Fruit fly (Drosophila melanogaster) whole organism, embryonic: ENCODE results near the gene TrpRS.

Experiments used
- Adf1 ChIP-seq: fragments of 200-800 bp; sonication (Bioruptor generic); IDR thresholded peaks from 2 replicates; pipeline ENCODE4 v1.3.6; 2022; ENCODE audit warnings: missing biosample characterization, missing genetic modification characterization
- B-H1 ChIP-seq: fragments of 200-800 bp; sonication (Bioruptor generic); IDR thresholded peaks from 3 replicates; pipeline ENCODE4 v1.3.6; 2022; ENCODE audit warnings: missing biosample characterization, missing genetic modification characterization
- B-H2 ChIP-seq: fragments of 200-800 bp; sonication (Bioruptor generic); optimal IDR thresholded peaks from 2 replicates; lab custom pipeline; 2018; ENCODE audit warnings: missing biosample characterization, mild to moderate bottlenecking, missing genetic modification characterization
- Bgb ChIP-seq: fragments of 200-800 bp; sonication (Bioruptor generic); IDR thresholded peaks from 2 replicates; pipeline ENCODE4 v1.3.6; 2022; ENCODE audit warnings: missing biosample characterization, missing genetic modification characterization; ENCODE audit not compliant: partially characterized antibody
- BtbVII ChIP-seq: fragments of 200-800 bp; sonication (Bioruptor generic); optimal IDR thresholded peaks from 3 replicates; lab custom pipeline; 2017; ENCODE audit warnings: missing biosample characterization, mild to moderate bottlenecking, missing genetic modification characterization
- CG10147 ChIP-seq: fragments of 200-800 bp; sonication (Bioruptor generic); optimal IDR thresholded peaks from 2 replicates; lab custom pipeline; 2019; ENCODE audit warnings: missing biosample characterization, mild to moderate bottlenecking, missing genetic modification characterization, moderate library complexity
- CG10654 ChIP-seq: fragments of 200-800 bp; sonication (Bioruptor generic); optimal IDR thresholded peaks from 2 replicates; lab custom pipeline; 2016; ENCODE audit warnings: missing biosample characterization, missing genetic modification characterization
- CG11398 ChIP-seq: fragments of 200-800 bp; sonication (Bioruptor generic); optimal IDR thresholded peaks from 2 replicates; lab custom pipeline; 2016; ENCODE audit warnings: missing biosample characterization, missing genetic modification characterization
- CG12769 ChIP-seq: fragments of 200-800 bp; sonication (Bioruptor generic); optimal IDR thresholded peaks from 2 replicates; lab custom pipeline; 2019; ENCODE audit warnings: missing biosample characterization, mild to moderate bottlenecking, missing genetic modification characterization, moderate library complexity
- CG13296 ChIP-seq: fragments of 200-800 bp; sonication (Bioruptor generic); optimal IDR thresholded peaks from 3 replicates; lab custom pipeline; 2018; ENCODE audit warnings: missing biosample characterization, mild to moderate bottlenecking, missing genetic modification characterization
- CG13624 ChIP-seq: fragments of 200-800 bp; sonication (Bioruptor generic); optimal IDR thresholded peaks from 2 replicates; lab custom pipeline; 2016; ENCODE audit warnings: missing biosample characterization, missing genetic modification characterization
- CG14965 ChIP-seq: fragments of 200-800 bp; sonication (Bioruptor generic); optimal IDR thresholded peaks from 2 replicates; lab custom pipeline; 2016; ENCODE audit warnings: missing biosample characterization, missing genetic modification characterization, borderline replicate concordance
- CG16779 ChIP-seq: fragments of 200-800 bp; sonication (Bioruptor generic); IDR thresholded peaks from 2 replicates; pipeline ENCODE4 v1.3.6; 2022; ENCODE audit warnings: missing biosample characterization, missing genetic modification characterization
- CG2875 ChIP-seq: fragments of 200-800 bp; sonication (Bioruptor generic); optimal IDR thresholded peaks from 2 replicates; lab custom pipeline; 2017; ENCODE audit warnings: missing biosample characterization, mild to moderate bottlenecking, missing genetic modification characterization, missing genetic modification reagents
- CG30403 ChIP-seq: fragments of 200-800 bp; sonication (Bioruptor generic); optimal IDR thresholded peaks from 3 replicates; lab custom pipeline; 2016; ENCODE audit warnings: missing biosample characterization, missing genetic modification characterization
- CG3065 ChIP-seq: fragments of 200-800 bp; sonication (Bioruptor generic); optimal IDR thresholded peaks from 2 replicates; lab custom pipeline; 2016; ENCODE audit warnings: missing biosample characterization, missing genetic modification characterization
- CG3407 ChIP-seq: fragments of 200-800 bp; sonication (Bioruptor generic); optimal IDR thresholded peaks from 2 replicates; lab custom pipeline; 2018; ENCODE audit warnings: missing biosample characterization, mild to moderate bottlenecking, missing genetic modification characterization
- CG34422 ChIP-seq: fragments of 200-800 bp; sonication (Bioruptor generic); IDR thresholded peaks from 3 replicates; pipeline ENCODE4 v1.3.6; 2022; ENCODE audit warnings: missing biosample characterization, missing genetic modification characterization
- CG4282 ChIP-seq: fragments of 200-800 bp; sonication (Bioruptor generic); optimal IDR thresholded peaks from 2 replicates; lab custom pipeline; 2016; ENCODE audit warnings: missing biosample characterization, missing genetic modification characterization
- CG4404 ChIP-seq: fragments of 200-800 bp; sonication (Bioruptor generic); IDR thresholded peaks from 2 replicates; pipeline ENCODE4 v1.3.6; 2022; ENCODE audit warnings: missing biosample characterization, missing genetic modification characterization
- CG4730 ChIP-seq: fragments of 200-800 bp; sonication (Bioruptor generic); IDR thresholded peaks from 2 replicates; pipeline ENCODE4 v1.3.6; 2022; ENCODE audit warnings: missing biosample characterization, missing genetic modification characterization
- CG7357 ChIP-seq: fragments of 200-800 bp; sonication (Bioruptor generic); IDR thresholded peaks from 3 replicates; pipeline ENCODE4 v1.3.6; 2022; ENCODE audit warnings: missing biosample characterization, missing genetic modification characterization
- CG7745 ChIP-seq: fragments of 200-800 bp; sonication (Bioruptor generic); optimal IDR thresholded peaks from 2 replicates; lab custom pipeline; 2018; ENCODE audit warnings: missing biosample characterization, mild to moderate bottlenecking, missing genetic modification characterization, moderate library complexity
- CG9932 ChIP-seq: fragments of 200-800 bp; sonication (Bioruptor generic); IDR thresholded peaks from 2 replicates; pipeline ENCODE4 v1.3.6; 2022; ENCODE audit warnings: missing biosample characterization, missing genetic modification characterization
- D19A ChIP-seq: fragments of 200-800 bp; optimal IDR thresholded peaks from 3 replicates; lab custom pipeline; 2019; ENCODE audit warnings: missing biosample characterization, mild to moderate bottlenecking, missing genetic modification characterization, moderate library complexity
- Dip2 ChIP-seq: fragments of 200-800 bp; sonication (Bioruptor generic); IDR thresholded peaks from 2 replicates; pipeline ENCODE4 v1.3.6; 2022; ENCODE audit warnings: missing biosample characterization, missing genetic modification characterization
- E2f1 ChIP-seq: fragments of 200-800 bp; sonication (Bioruptor generic); IDR thresholded peaks from 2 replicates; pipeline ENCODE4 v1.3.6; 2022; ENCODE audit warnings: missing biosample characterization, missing genetic modification characterization
- Hsf ChIP-seq: fragments of 200-800 bp; sonication (Bioruptor generic); optimal IDR thresholded peaks from 3 replicates; lab custom pipeline; 2016; ENCODE audit warnings: missing biosample characterization, missing genetic modification characterization
- Kr ChIP-seq: fragments of 200-800 bp; sonication (Bioruptor generic); optimal IDR thresholded peaks from 2 replicates; lab custom pipeline; 2017; ENCODE audit warnings: missing biosample characterization, mild to moderate bottlenecking, missing genetic modification characterization
- Lim3 ChIP-seq: fragments of 200-800 bp; sonication (Bioruptor generic); IDR thresholded peaks from 2 replicates; pipeline ENCODE4 v1.3.6; 2022; ENCODE audit warnings: missing biosample characterization, missing genetic modification characterization
- Mad ChIP-seq: fragments of 200-800 bp; sonication (Bioruptor generic); optimal IDR thresholded peaks from 2 replicates; lab custom pipeline; 2016; ENCODE audit warnings: missing biosample characterization, missing genetic modification characterization
- Sry-β ChIP-seq: fragments of 200-800 bp; sonication (Bioruptor generic); optimal IDR thresholded peaks from 2 replicates; lab custom pipeline; 2018; ENCODE audit warnings: missing biosample characterization, mild to moderate bottlenecking, missing genetic modification characterization, moderate library complexity
- Xbp1 ChIP-seq: fragments of 200-800 bp; sonication (Bioruptor generic); optimal IDR thresholded peaks from 3 replicates; lab custom pipeline; 2016; ENCODE audit warnings: missing biosample characterization, mild to moderate bottlenecking, missing genetic modification characterization
- ara ChIP-seq: fragments of 200-800 bp; sonication (Bioruptor generic); IDR thresholded peaks from 2 replicates; pipeline ENCODE4 v1.3.6; 2022; ENCODE audit warnings: missing biosample characterization, missing genetic modification characterization
- bigmax ChIP-seq: fragments of 200-800 bp; sonication (Bioruptor generic); optimal IDR thresholded peaks from 2 replicates; lab custom pipeline; 2018; ENCODE audit warnings: missing biosample characterization, mild to moderate bottlenecking, missing genetic modification characterization
- dm ChIP-seq: fragments of 200-800 bp; sonication (Bioruptor generic); optimal IDR thresholded peaks from 3 replicates; lab custom pipeline; 2016; ENCODE audit warnings: missing biosample characterization, missing genetic modification characterization
- dmrt11E ChIP-seq: fragments of 200-800 bp; sonication (Bioruptor generic); optimal IDR thresholded peaks from 3 replicates; lab custom pipeline; 2018; ENCODE audit warnings: missing biosample characterization, mild to moderate bottlenecking, missing genetic modification characterization, moderate library complexity
- dmrt99B ChIP-seq: fragments of 200-800 bp; sonication (Bioruptor generic); optimal IDR thresholded peaks from 2 replicates; lab custom pipeline; 2018; ENCODE audit warnings: missing biosample characterization, mild to moderate bottlenecking, missing genetic modification characterization, moderate library complexity
- gcm2 ChIP-seq: fragments of 200-800 bp; sonication (Bioruptor generic); optimal IDR thresholded peaks from 2 replicates; lab custom pipeline; 2016; ENCODE audit warnings: missing biosample characterization, missing genetic modification characterization
- gt ChIP-seq: fragments of 200-800 bp; sonication (Bioruptor generic); IDR thresholded peaks from 2 replicates; pipeline ENCODE4 v1.3.6; 2022; ENCODE audit warnings: missing biosample characterization, missing genetic modification characterization
- jing ChIP-seq: fragments of 200-800 bp; sonication (Bioruptor generic); optimal IDR thresholded peaks from 2 replicates; lab custom pipeline; 2018; ENCODE audit warnings: missing biosample characterization, mild to moderate bottlenecking, missing genetic modification characterization
- lbe ChIP-seq: fragments of 200-800 bp; sonication (Bioruptor generic); optimal IDR thresholded peaks from 2 replicates; lab custom pipeline; 2016; ENCODE audit warnings: missing biosample characterization, mild to moderate bottlenecking, missing genetic modification characterization
- pan ChIP-seq, 4 experiments: fragments of >200 bp in 3 of 4; fragments of 200-800 bp in 1 of 4; sonication (Bioruptor generic) in 1 of 4; optimal IDR thresholded peaks in 3 of 4; IDR thresholded peaks in 1 of 4; 2 replicates each; pipeline versions ENCODE4 v1.3.6 to Lab custom; 2017 to 2022; ENCODE audit warnings: missing biosample characterization in 2 of 4, missing genetic modification characterization in 2 of 4, mixed read lengths in 1 of 4
- prd ChIP-seq, 3 experiments: fragments of >200 bp in 2 of 3; fragments of 200-800 bp in 1 of 3; sonication (Bioruptor generic) in 1 of 3; optimal IDR thresholded peaks in 2 of 3; IDR thresholded peaks in 1 of 3; 2 replicates in 2 of 3; 3 replicates in 1 of 3; pipeline versions ENCODE4 v1.3.6 to Lab custom; 2017 to 2022; ENCODE audit warnings: missing biosample characterization in 1 of 3, missing genetic modification characterization in 1 of 3
- rib ChIP-seq: fragments of 200-800 bp; sonication (Bioruptor generic); IDR thresholded peaks from 2 replicates; pipeline ENCODE4 v1.3.6; 2022; ENCODE audit warnings: missing biosample characterization, missing genetic modification characterization
- salm ChIP-seq: fragments of 200-800 bp; sonication (Bioruptor generic); optimal IDR thresholded peaks from 2 replicates; lab custom pipeline; 2018; ENCODE audit warnings: missing biosample characterization, mild to moderate bottlenecking, missing genetic modification characterization
- tna ChIP-seq: fragments of 200-800 bp; sonication (Bioruptor generic); IDR thresholded peaks from 2 replicates; pipeline ENCODE4 v1.3.6; 2022; ENCODE audit warnings: missing biosample characterization, missing genetic modification characterization; ENCODE audit not compliant: partially characterized antibody
- trh ChIP-seq: fragments of 200-800 bp; sonication (Bioruptor generic); optimal IDR thresholded peaks from 2 replicates; lab custom pipeline; 2016; ENCODE audit warnings: missing biosample characterization, missing genetic modification characterization
- wek ChIP-seq: fragments of 200-800 bp; sonication (Bioruptor generic); optimal IDR thresholded peaks from 3 replicates; lab custom pipeline; 2018; ENCODE audit warnings: missing biosample characterization, mild to moderate bottlenecking, missing genetic modification characterization, moderate library complexity

The TrpRS gene

DNA sequence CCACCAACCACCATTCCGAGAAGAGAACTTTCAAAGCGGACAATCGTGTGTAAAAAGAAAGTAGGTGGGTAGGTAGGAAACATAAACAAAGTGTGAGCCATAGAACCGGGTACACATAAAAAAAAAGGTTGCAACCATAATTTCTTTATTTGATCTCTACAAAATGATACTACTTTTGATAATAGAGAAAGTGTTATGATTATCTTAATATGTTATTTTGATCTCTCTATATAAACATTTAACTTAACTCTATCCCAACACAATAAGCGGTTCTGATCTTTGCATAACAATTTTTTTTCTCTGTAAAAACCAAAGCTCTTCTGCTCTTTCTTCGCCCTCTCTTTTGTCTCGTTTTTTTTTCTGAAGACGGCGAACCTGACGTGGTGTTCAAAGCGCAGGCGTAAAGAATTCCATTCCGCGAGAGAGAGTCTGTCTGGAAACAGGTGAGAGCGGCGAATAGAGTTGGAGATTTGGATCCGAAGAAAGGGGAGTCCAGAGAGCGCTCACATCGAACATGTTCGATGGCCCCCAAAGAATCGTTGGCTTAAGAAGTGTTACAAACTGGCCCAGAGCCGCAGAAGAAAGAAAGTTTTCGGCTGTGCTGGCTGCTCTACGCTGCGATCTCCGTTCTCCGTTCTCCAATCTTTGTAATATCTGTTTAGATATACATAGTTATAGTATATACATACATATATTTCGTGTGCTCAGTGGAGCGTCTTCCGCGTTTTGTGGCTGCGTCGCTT is 19.7 kb downstream of the TrpRS start (continued):
- TF ChIP-seq CG4404 (GFP tag; lab: Robert Waterston, UW) (no peak), dm (GFP tag; lab: Kevin White, UChicago) (peak; percentile 39), CG4282 (no peak), tna (GFP tag; lab: Robert Waterston, UW) (no peak), Mad (no peak), E2f1 (GFP tag; lab: Robert Waterston, UW) (peak; percentile 43), BtbVII (GFP tag; lab: Kevin White, UChicago) (peak; percentile 35), CG12769 (tag; lab: Kevin White, UChicago) (no peak), CG16779 (GFP tag; lab: Robert Waterston, UW) (no peak), wek (GFP tag; lab: Kevin White, UChicago) (no peak), Lim3 (GFP tag; lab: Robert Waterston, UW) (no peak), dmrt11E (tag; lab: Kevin White, UChicago) (peak; percentile 68), CG13624 (GFP tag; lab: Kevin White, UChicago) (no peak), D19A (tag; lab: Kevin White, UChicago) (peak; percentile 57), rib (GFP tag; lab: Robert Waterston, UW) (no peak), CG11398 (peak; percentile 45), Xbp1 (peak; percentile 78), pan (optimal IDR thresholded peaks at IDR 0.05; lab: Kevin White, UChicago) (no peak), pan (GFP tag; optimal IDR thresholded peaks at IDR 0.05 in 1 of 2, IDR thresholded peaks at IDR 0.05 in 1 of 2) (peak in 1 of 2 experiments; percentile 18), CG13296 (no peak), CG4730 (GFP tag; lab: Robert Waterston, UW) (peak; percentile 46; the same call in 1 of the 2 replicates), CG3065 (no peak), CG30403 (peak; percentile 65), CG3407 (GFP tag; lab: Kevin White, UChicago) (peak; percentile 53), trh (GFP tag; lab: Kevin White, UChicago) (no peak), ara (GFP tag; lab: Robert Waterston, UW) (peak; percentile 65), dmrt99B (tag; lab: Kevin White, UChicago) (peak; percentile 78), gt (GFP tag; lab: Robert Waterston, UW) (no peak), Bgb (GFP tag; lab: Robert Waterston, UW) (no peak), B-H2 (GFP tag; lab: Kevin White, UChicago) (no peak), Hsf (GFP tag; lab: Kevin White, UChicago) (peak; percentile 60), CG9932 (GFP tag; lab: Robert Waterston, UW) (no peak), Dip2 (no peak), CG7745 (tag; lab: Kevin White, UChicago) (no peak), CG14965 (GFP tag; lab: Kevin White, UChicago) (no peak), CG10147 (GFP tag; lab: Kevin White, UChicago) (no peak), CG7357 (GFP tag; lab: Robert Waterston, UW) (peak; percentile 26; the same call in 1 of the 3 replicates), salm (tag; lab: Kevin White, UChicago) (peak; percentile 51), CG10654 (peak; percentile 20), jing (GFP tag; lab: Kevin White, UChicago) (peak; percentile 36), CG2875 (GFP tag; lab: Kevin White, UChicago) (peak; percentile 72), B-H1 (GFP tag; lab: Robert Waterston, UW) (no peak), Adf1 (GFP tag; lab: Robert Waterston, UW) (no peak), CG34422 (GFP tag; lab: Robert Waterston, UW) (no peak), gcm2 (GFP tag; lab: Kevin White, UChicago) (no peak), prd (optimal IDR thresholded peaks at IDR 0.05; lab: Kevin White, UChicago) (no peak), prd (GFP tag; IDR thresholded peaks at IDR 0.05; lab: Robert Waterston, UW) (peak; percentile 73), bigmax (GFP tag; lab: Kevin White, UChicago) (no peak), Kr (GFP tag; lab: Kevin White, UChicago) (no peak), lbe (peak; percentile 69), Sry-β (GFP tag; lab: Kevin White, UChicago) (peak; percentile 15)
